Fruit fly (Drosophila melanogaster) whole organism, embryonic: ENCODE measurements around the gene Cnot4.
A peak's percentile ranks its signal among the peaks of the same experiment; 100 is the strongest.

Experiments
- B-H1 ChIP-seq: fragments of 200-800 bp; sonication (Bioruptor generic); IDR thresholded peaks from 3 replicates; pipeline ENCODE4 v1.3.6; 2022; ENCODE audit warnings: missing biosample characterization, missing genetic modification characterization
- BEAF-32 ChIP-seq: fragments of 200-800 bp; sonication (Bioruptor generic); optimal IDR thresholded peaks from 3 replicates; lab custom pipeline; 2017; ENCODE audit warnings: missing biosample characterization, missing genetic modification characterization, mild to moderate bottlenecking, moderate library complexity, missing genetic modification reagents
- CG10543 ChIP-seq: fragments of 200-800 bp; sonication (Bioruptor generic); optimal IDR thresholded peaks from 3 replicates; lab custom pipeline; 2017; ENCODE audit warnings: missing biosample characterization, mild to moderate bottlenecking, missing genetic modification characterization, moderate library complexity
- CG10654 ChIP-seq: fragments of 200-800 bp; sonication (Bioruptor generic); optimal IDR thresholded peaks from 2 replicates; lab custom pipeline; 2016; ENCODE audit warnings: missing biosample characterization, missing genetic modification characterization
- CG10959 ChIP-seq: fragments of 200-800 bp; sonication (Bioruptor generic); IDR thresholded peaks from 2 replicates; pipeline ENCODE4 v1.3.6; 2022; ENCODE audit warnings: missing biosample characterization, missing genetic modification characterization
- CG12071 ChIP-seq: fragments of 200-800 bp; sonication (Bioruptor generic); optimal IDR thresholded peaks from 3 replicates; lab custom pipeline; 2018; ENCODE audit warnings: missing biosample characterization, mild to moderate bottlenecking, missing genetic modification characterization
- CG13296 ChIP-seq: fragments of 200-800 bp; sonication (Bioruptor generic); optimal IDR thresholded peaks from 3 replicates; lab custom pipeline; 2018; ENCODE audit warnings: missing biosample characterization, mild to moderate bottlenecking, missing genetic modification characterization
- CG16815 ChIP-seq: fragments of 200-800 bp; sonication (Bioruptor generic); optimal IDR thresholded peaks from 3 replicates; lab custom pipeline; 2017; ENCODE audit warnings: missing biosample characterization, mild to moderate bottlenecking, missing genetic modification characterization
- CG2116 ChIP-seq: fragments of 200-800 bp; sonication (Bioruptor generic); optimal IDR thresholded peaks from 3 replicates; lab custom pipeline; 2018; ENCODE audit warnings: missing biosample characterization, mild to moderate bottlenecking, missing genetic modification characterization
- CG2889 ChIP-seq: fragments of 200-800 bp; sonication (Bioruptor generic); IDR thresholded peaks from 3 replicates; pipeline ENCODE4 v1.3.6; 2022; ENCODE audit warnings: missing biosample characterization, missing genetic modification characterization
- CG31441 ChIP-seq: fragments of 200-800 bp; sonication (Bioruptor generic); IDR thresholded peaks from 2 replicates; pipeline ENCODE4 v1.3.6; 2022; ENCODE audit warnings: missing biosample characterization, missing genetic modification characterization
- CG3407 ChIP-seq: fragments of 200-800 bp; sonication (Bioruptor generic); optimal IDR thresholded peaks from 2 replicates; lab custom pipeline; 2018; ENCODE audit warnings: missing biosample characterization, mild to moderate bottlenecking, missing genetic modification characterization
- CG6813 ChIP-seq: fragments of 200-800 bp; sonication (Bioruptor generic); optimal IDR thresholded peaks from 2 replicates; lab custom pipeline; 2017; ENCODE audit warnings: missing biosample characterization, missing genetic modification characterization, mild to moderate bottlenecking, moderate library complexity, missing genetic modification reagents
- CG7963 ChIP-seq: fragments of 200-800 bp; sonication (Bioruptor generic); IDR thresholded peaks from 3 replicates; pipeline ENCODE4 v1.3.6; 2022; ENCODE audit warnings: missing biosample characterization, missing genetic modification characterization; ENCODE audit not compliant: partially characterized antibody
- CG8290 ChIP-seq, 3 experiments: fragments of 200-800 bp; sonication (Bioruptor generic); optimal IDR thresholded peaks; 2 replicates each; lab custom pipeline; 2016 to 2019; ENCODE audit warnings: missing biosample characterization in 3 of 3, missing genetic modification characterization in 3 of 3, mild to moderate bottlenecking in 2 of 3, moderate library complexity in 1 of 3
- CG9215 ChIP-seq: fragments of 200-800 bp; sonication (Bioruptor generic); IDR thresholded peaks from 2 replicates; pipeline ENCODE4 v1.3.6; 2022; ENCODE audit warnings: missing biosample characterization, missing genetic modification characterization
- CG9437 ChIP-seq: fragments of 200-800 bp; sonication (Bioruptor generic); optimal IDR thresholded peaks from 2 replicates; lab custom pipeline; 2018; ENCODE audit warnings: missing biosample characterization, mild to moderate bottlenecking, missing genetic modification characterization
- CG9797 ChIP-seq: fragments of 200-800 bp; sonication (Bioruptor generic); optimal IDR thresholded peaks from 3 replicates; lab custom pipeline; 2018; ENCODE audit warnings: missing biosample characterization, mild to moderate bottlenecking, missing genetic modification characterization
- CkIIα-i1 ChIP-seq: fragments of 200-800 bp; sonication (Bioruptor generic); IDR thresholded peaks from 2 replicates; pipeline ENCODE4 v1.3.6; 2022; ENCODE audit warnings: missing biosample characterization, missing genetic modification characterization
- CoRest ChIP-seq: fragments of 200-800 bp; sonication (Bioruptor generic); optimal IDR thresholded peaks from 3 replicates; lab custom pipeline; 2018; ENCODE audit warnings: missing biosample characterization, mild to moderate bottlenecking, missing genetic modification characterization, moderate library complexity
- Dbx ChIP-seq: fragments of 200-800 bp; sonication (Bioruptor generic); IDR thresholded peaks from 3 replicates; pipeline ENCODE4 v1.3.6; 2022; ENCODE audit warnings: missing biosample characterization, missing genetic modification characterization
- Dp ChIP-seq: fragments of 200-800 bp; sonication (Bioruptor generic); optimal IDR thresholded peaks from 2 replicates; lab custom pipeline; 2018; ENCODE audit warnings: missing biosample characterization, mild to moderate bottlenecking, missing genetic modification characterization, moderate library complexity
- MBD-R2 ChIP-seq: fragments of 200-800 bp; sonication (Bioruptor generic); IDR thresholded peaks from 2 replicates; pipeline ENCODE4 v1.3.6; 2022; ENCODE audit warnings: missing biosample characterization, missing genetic modification characterization
- MTF-1 ChIP-seq: fragments of 200-800 bp; sonication (Bioruptor generic); optimal IDR thresholded peaks from 2 replicates; lab custom pipeline; 2018; ENCODE audit warnings: missing biosample characterization, mild to moderate bottlenecking, missing genetic modification characterization, borderline replicate concordance
- Six4 ChIP-seq: fragments of 200-800 bp; sonication (Bioruptor generic); optimal IDR thresholded peaks from 2 replicates; lab custom pipeline; 2016; ENCODE audit warnings: missing biosample characterization, missing genetic modification characterization
- Sry-β ChIP-seq: fragments of 200-800 bp; sonication (Bioruptor generic); optimal IDR thresholded peaks from 2 replicates; lab custom pipeline; 2018; ENCODE audit warnings: missing biosample characterization, mild to moderate bottlenecking, missing genetic modification characterization, moderate library complexity
- Sry-δ ChIP-seq: fragments of 200-800 bp; sonication (Bioruptor generic); optimal IDR thresholded peaks from 2 replicates; lab custom pipeline; 2016; ENCODE audit warnings: missing biosample characterization, missing genetic modification characterization
- Usf ChIP-seq: fragments of 200-800 bp; sonication (Bioruptor generic); optimal IDR thresholded peaks from 2 replicates; lab custom pipeline; 2017; ENCODE audit warnings: missing genotype, missing biosample characterization, missing genetic modification characterization
- ab ChIP-seq: fragments of 200-800 bp; sonication (Bioruptor generic); optimal IDR thresholded peaks from 2 replicates; lab custom pipeline; 2016; ENCODE audit warnings: missing biosample characterization, missing genetic modification characterization
- bcd ChIP-seq: fragments of 200-800 bp; sonication (Bioruptor generic); optimal IDR thresholded peaks from 2 replicates; lab custom pipeline; 2017; ENCODE audit warnings: missing biosample characterization, mild to moderate bottlenecking, missing genetic modification characterization
- chm ChIP-seq: fragments of 200-800 bp; sonication (Bioruptor generic); IDR thresholded peaks from 2 replicates; pipeline ENCODE4 v1.3.6; 2022; ENCODE audit warnings: missing biosample characterization, missing genetic modification characterization
- danr ChIP-seq: fragments of 200-800 bp; sonication (Bioruptor generic); IDR thresholded peaks from 2 replicates; pipeline ENCODE4 v1.3.6; 2022; ENCODE audit warnings: missing biosample characterization, missing genetic modification characterization
- dimm ChIP-seq: fragments of 200-800 bp; sonication (Bioruptor generic); IDR thresholded peaks from 2 replicates; pipeline ENCODE4 v1.3.6; 2022; ENCODE audit warnings: missing biosample characterization, missing genetic modification characterization
- eyg ChIP-seq: fragments of 200-800 bp; sonication (Bioruptor generic); optimal IDR thresholded peaks from 3 replicates; lab custom pipeline; 2016; ENCODE audit warnings: missing biosample characterization, missing genetic modification characterization
- ftz-f1 ChIP-seq: fragments of 200-800 bp; sonication (Bioruptor generic); optimal IDR thresholded peaks from 2 replicates; lab custom pipeline; 2016; ENCODE audit warnings: missing biosample characterization, missing genetic modification characterization
- hth ChIP-seq: fragments of >200 bp; optimal IDR thresholded peaks from 2 replicates; lab custom pipeline; 2017; ENCODE audit warnings: inconsistent platforms
- inv ChIP-seq: fragments of 200-800 bp; sonication (Bioruptor generic); IDR thresholded peaks from 2 replicates; pipeline ENCODE4 v1.3.6; 2022; ENCODE audit warnings: missing biosample characterization, missing genetic modification characterization; ENCODE audit not compliant: partially characterized antibody
- ken ChIP-seq: fragments of 200-800 bp; sonication (Bioruptor generic); IDR thresholded peaks from 3 replicates; pipeline ENCODE4 v1.3.6; 2022; ENCODE audit warnings: missing biosample characterization, missing genetic modification characterization
- lbe ChIP-seq: fragments of 200-800 bp; sonication (Bioruptor generic); optimal IDR thresholded peaks from 2 replicates; lab custom pipeline; 2016; ENCODE audit warnings: missing biosample characterization, mild to moderate bottlenecking, missing genetic modification characterization
- lilli ChIP-seq: fragments of 200-800 bp; sonication (Bioruptor generic); optimal IDR thresholded peaks from 3 replicates; lab custom pipeline; 2016; ENCODE audit warnings: missing biosample characterization, missing genetic modification characterization
- maf-S ChIP-seq: fragments of 200-800 bp; sonication (Bioruptor generic); optimal IDR thresholded peaks from 2 replicates; lab custom pipeline; 2016; ENCODE audit warnings: missing biosample characterization, missing genetic modification characterization
- nmo ChIP-seq: fragments of 200-800 bp; sonication (Bioruptor generic); optimal IDR thresholded peaks from 2 replicates; lab custom pipeline; 2018; ENCODE audit warnings: missing biosample characterization, mild to moderate bottlenecking, missing genetic modification characterization, moderate library complexity
- onecut ChIP-seq: fragments of 200-800 bp; sonication (Bioruptor generic); IDR thresholded peaks from 2 replicates; pipeline ENCODE4 v1.3.6; 2022; ENCODE audit warnings: missing biosample characterization, missing genetic modification characterization
- psq ChIP-seq: fragments of 200-800 bp; sonication (Bioruptor generic); optimal IDR thresholded peaks from 2 replicates; lab custom pipeline; 2017; ENCODE audit warnings: missing biosample characterization, missing genetic modification characterization
- salm ChIP-seq: fragments of 200-800 bp; sonication (Bioruptor generic); optimal IDR thresholded peaks from 2 replicates; lab custom pipeline; 2018; ENCODE audit warnings: missing biosample characterization, mild to moderate bottlenecking, missing genetic modification characterization
- sim ChIP-seq: fragments of 200-800 bp; sonication (Bioruptor generic); IDR thresholded peaks from 2 replicates; pipeline ENCODE4 v1.3.6; 2022; ENCODE audit warnings: missing biosample characterization, missing genetic modification characterization
- vnd ChIP-seq: fragments of 200-800 bp; sonication (Bioruptor generic); IDR thresholded peaks from 3 replicates; pipeline ENCODE4 v1.3.6; 2022; ENCODE audit warnings: missing biosample characterization, missing genetic modification characterization; ENCODE audit not compliant: partially characterized antibody
- wor ChIP-seq: fragments of 200-800 bp; sonication (Bioruptor generic); IDR thresholded peaks from 2 replicates; pipeline ENCODE4 v1.3.6; 2022; ENCODE audit warnings: missing biosample characterization, missing genetic modification characterization
- yki ChIP-seq: fragments of >200 bp; optimal IDR thresholded peaks from 3 replicates; lab custom pipeline; 2018
- zf30C ChIP-seq: fragments of 200-800 bp; sonication (Bioruptor generic); optimal IDR thresholded peaks from 3 replicates; lab custom pipeline; 2018; ENCODE audit warnings: missing biosample characterization, mild to moderate bottlenecking, missing genetic modification characterization

The Cnot4 gene

DNA sequence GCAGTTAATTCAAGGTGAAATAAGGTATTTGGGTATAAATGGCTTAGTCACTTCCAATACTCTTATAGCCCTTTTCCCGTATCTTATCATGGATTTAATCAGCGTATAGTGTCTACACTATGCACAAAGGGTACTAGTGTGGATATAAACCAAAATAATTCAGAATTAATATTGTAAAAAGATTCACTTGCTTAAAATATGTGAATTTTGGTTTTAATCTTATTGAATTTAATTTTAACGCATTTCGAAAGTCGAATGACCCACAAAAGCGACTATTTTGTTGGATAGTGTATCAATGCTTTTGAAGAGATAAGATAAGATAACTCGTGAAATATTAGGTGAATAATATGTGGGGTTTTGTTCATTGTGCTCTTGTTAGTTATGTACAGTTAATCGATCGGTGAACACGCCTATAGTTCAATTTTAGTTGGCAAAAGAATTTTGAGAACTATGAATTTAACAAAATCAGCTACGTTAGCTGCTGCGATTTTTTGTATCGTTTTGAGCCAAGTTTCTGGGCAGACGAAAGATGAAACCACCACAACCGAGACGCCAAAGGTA, 14.5 kb upstream of the Cnot4 start, which contains the start of gene CG5096 (continued):
- peak; percentile 87 for TF ChIP-seq salm (tag; lab: Kevin White, UChicago)
- TF ChIP-seq inv, result no peak
- TF ChIP-seq Dp (GFP tag; lab: Kevin White, UChicago), result no peak
- peak; percentile 81 for TF ChIP-seq danr (GFP tag; lab: Robert Waterston, UW)
- TF ChIP-seq Sry-δ (GFP tag; lab: Kevin White, UChicago), result peak; percentile 38
- TF ChIP-seq CG8290 (GFP tag; optimal IDR thresholded peaks at IDR 0.05; lab: Kevin White, UChicago), result no peak
- TF ChIP-seq CG8290 (tag; optimal IDR thresholded peaks at IDR 0.05; lab: Kevin White, UChicago), result peak in 1 of 2 experiments; percentile 92
- no peak for TF ChIP-seq CkIIα-i1 (GFP tag; lab: Robert Waterston, UW)
- TF ChIP-seq Six4 (GFP tag; lab: Kevin White, UChicago), result peak; percentile 68
- peak; percentile 62 for TF ChIP-seq lbe
- peak; percentile 29 for TF ChIP-seq ftz-f1
- TF ChIP-seq CG6813, result peak; percentile 87
- peak; percentile 49 for TF ChIP-seq CG10543 (GFP tag; lab: Kevin White, UChicago)
- TF ChIP-seq MBD-R2 (GFP tag; lab: Robert Waterston, UW), result peak; percentile 79; the same call in 1 of the 2 replicates
- TF ChIP-seq BEAF-32, result no peak
- TF ChIP-seq zf30C, result no peak
- no peak; the same call in 1 of the 2 replicates for TF ChIP-seq dimm (GFP tag; lab: Robert Waterston, UW)
- TF ChIP-seq MTF-1 (GFP tag; lab: Kevin White, UChicago), result peak; percentile 60
- TF ChIP-seq CG9797 (GFP tag; lab: Kevin White, UChicago), result no peak
- TF ChIP-seq CG2116 (GFP tag; lab: Kevin White, UChicago), result peak; percentile 49
- TF ChIP-seq psq, result peak; percentile 49
- peak; percentile 94 for TF ChIP-seq Dbx (GFP tag; lab: Robert Waterston, UW)
- TF ChIP-seq hth (lab: Kevin White, UChicago), result no peak
- TF ChIP-seq sim (GFP tag; lab: Robert Waterston, UW), result peak; percentile 70; the same call in 1 of the 2 replicates
- peak; percentile 67 for TF ChIP-seq CG10654 (GFP tag; lab: Kevin White, UChicago)
- TF ChIP-seq CG7963 (GFP tag; lab: Robert Waterston, UW), result no peak
- TF ChIP-seq B-H1, result peak; percentile 85
- TF ChIP-seq CG12071 (GFP tag; lab: Kevin White, UChicago), result no peak
- TF ChIP-seq chm, result peak; percentile 83
- no peak; the same call in none of the 2 replicates for TF ChIP-seq CG9215 (GFP tag; lab: Robert Waterston, UW)
- peak; percentile 88 for TF ChIP-seq nmo (GFP tag; lab: Kevin White, UChicago)
- TF ChIP-seq yki (lab: Kevin White, UChicago), result no peak
- peak; percentile 69 for TF ChIP-seq eyg (GFP tag; lab: Kevin White, UChicago)
- peak; percentile 87 for TF ChIP-seq CG31441 (GFP tag; lab: Robert Waterston, UW)
- TF ChIP-seq CG9437 (GFP tag; lab: Kevin White, UChicago), result peak; percentile 73
- TF ChIP-seq vnd (GFP tag; lab: Robert Waterston, UW), result no peak
- TF ChIP-seq Usf (GFP tag; lab: Kevin White, UChicago), result peak; percentile 49
- peak; percentile 14 for TF ChIP-seq CG16815 (GFP tag; lab: Kevin White, UChicago)
- peak; percentile 79 for TF ChIP-seq bcd
- TF ChIP-seq maf-S, result peak; percentile 67
- TF ChIP-seq CG3407 (GFP tag; lab: Kevin White, UChicago), result peak; percentile 49
- TF ChIP-seq CG10959 (GFP tag; lab: Robert Waterston, UW), result peak; percentile 51; the same call in 1 of the 2 replicates
- TF ChIP-seq wor, result peak; percentile 76
- TF ChIP-seq ken (GFP tag; lab: Robert Waterston, UW), result peak; percentile 81; the same call in 2 of the 3 replicates
- TF ChIP-seq ab (GFP tag; lab: Kevin White, UChicago), result no peak
- TF ChIP-seq CG2889 (GFP tag; lab: Robert Waterston, UW), result peak; percentile 93
- TF ChIP-seq onecut (GFP tag; lab: Robert Waterston, UW), result peak; percentile 81
- TF ChIP-seq CoRest, result peak; percentile 93
- peak; percentile 94 for TF ChIP-seq CG13296 (GFP tag; lab: Kevin White, UChicago)
- TF ChIP-seq Sry-β (GFP tag; lab: Kevin White, UChicago), result peak; percentile 22
- TF ChIP-seq lilli, result peak; percentile 93
